Worm (Caenorhabditis elegans) whole organism, L4/young adult: ENCODE results near the gene Y46E12BL.2.
A peak's percentile ranks its signal among the peaks of the same experiment; 100 is the strongest.

Experiments used
- W03F9.2 ChIP-seq: fragments of 150-350 bp; optimal IDR thresholded peaks from 2 replicates; lab custom pipeline; 2014; ENCODE audit warnings: missing biosample characterization, missing genetic modification characterization
- dao-5 ChIP-seq: sonication (generic microtip); optimal IDR thresholded peaks from 2 replicates; lab custom pipeline; 2016; ENCODE audit warnings: missing genotype, missing genetic modification characterization, moderate library complexity, missing compliant biosample characterization
- him-1 ChIP-seq: sonication (generic microtip); optimal IDR thresholded peaks from 2 replicates; lab custom pipeline; 2016; ENCODE audit warnings: missing genotype, missing genetic modification reagents, missing genetic modification characterization, missing compliant biosample characterization

DNA sequence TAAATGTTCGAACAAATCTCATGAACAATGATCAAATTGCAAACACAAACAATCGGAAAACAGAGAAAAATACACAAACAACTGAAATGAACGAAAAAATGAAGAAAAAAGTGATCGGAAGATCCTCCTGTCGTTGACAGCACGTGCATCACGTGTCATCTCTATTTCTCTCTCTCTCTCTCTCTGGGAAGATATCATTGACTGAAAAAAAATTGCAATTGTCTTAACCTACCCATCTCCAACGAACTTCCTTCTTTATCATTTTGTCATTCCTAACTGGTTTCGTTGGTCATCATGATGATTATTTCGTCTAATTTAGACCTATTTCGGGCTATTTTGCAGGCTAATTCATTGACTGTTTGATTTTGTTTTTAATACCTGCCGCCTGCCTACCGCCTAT, 27.4 kb upstream of the Y46E12BL.2 start:
- TF ChIP-seq dao-5 (tag; lab: Kevin White, UChicago) (no peak), him-1 (no peak), W03F9.2 (peak; percentile 31)
